Fruit fly (Drosophila melanogaster): ENCODE data around the gene CG18823.

- TF ChIP-seq Hr4 (GFP tag; optimal IDR thresholded peaks at IDR 0.05) (no peak), net (GFP tag; optimal IDR thresholded peaks at IDR 0.05) (no peak), esn (GFP tag; optimal IDR thresholded peaks at IDR 0.05) (no peak), svp (GFP tag) (peak; percentile 74), Sox102F (GFP tag; optimal IDR thresholded peaks at IDR 0.05) (no peak), spab (GFP tag; optimal IDR thresholded peaks at IDR 0.05) (no peak), Ets21C (GFP tag; optimal IDR thresholded peaks at IDR 0.05) (no peak)
These were observed 8.6 kb downstream of the CG18823 start for dm6 chrX:998884-999283.
